Worm (Caenorhabditis elegans) whole organism, mixed stage, embryonic: Measurements from ENCODE around the gene str-174.

ENCODE experiments used
- ceh-83 ChIP-seq: fragments of 200-800 bp; sonication (Bioruptor generic); optimal IDR thresholded peaks from 2 replicates; lab custom pipeline; 2018; ENCODE audit warnings: mild to moderate bottlenecking, missing genetic modification characterization, missing compliant biosample characterization
- ces-1 ChIP-seq: fragments of 150-350 bp; optimal IDR thresholded peaks from 2 replicates; lab custom pipeline; 2014; ENCODE audit warnings: missing biosample characterization, missing genetic modification reagents, missing genetic modification characterization
- elt-1 ChIP-seq: sonication (generic microtip); optimal IDR thresholded peaks from 2 replicates; lab custom pipeline; 2017; ENCODE audit warnings: missing genetic modification characterization, mild to moderate bottlenecking, missing compliant biosample characterization, antibody characterized with exemption, moderate library complexity, borderline replicate concordance; ENCODE audit not compliant: insufficient read depth
- elt-3 ChIP-seq: fragments of 150-350 bp; optimal IDR thresholded peaks from 2 replicates; lab custom pipeline; 2014; ENCODE audit warnings: missing biosample characterization, missing genetic modification characterization
- lin-13 ChIP-seq: fragments of 150-350 bp; optimal IDR thresholded peaks from 2 replicates; lab custom pipeline; 2014; ENCODE audit warnings: missing biosample characterization, missing genetic modification characterization
- lsy-2 ChIP-seq: fragments of 150-350 bp; optimal IDR thresholded peaks from 2 replicates; lab custom pipeline; 2014; ENCODE audit warnings: missing biosample characterization, missing genetic modification characterization
- nhr-28 ChIP-seq: fragments of 150-350 bp; optimal IDR thresholded peaks from 2 replicates; lab custom pipeline; 2014; ENCODE audit warnings: missing biosample characterization, missing genetic modification characterization
- sptf-1 ChIP-seq: sonication (generic microtip); optimal IDR thresholded peaks from 2 replicates; lab custom pipeline; 2017; ENCODE audit warnings: mild to moderate bottlenecking, missing genetic modification characterization, moderate library complexity, missing compliant biosample characterization
- unc-62 ChIP-seq: fragments of 150-350 bp; optimal IDR thresholded peaks from 2 replicates; lab custom pipeline; 2014; ENCODE audit warnings: missing biosample characterization, missing genetic modification reagents, missing genetic modification characterization
- ztf-11 ChIP-seq: fragments of 150-350 bp; optimal IDR thresholded peaks from 2 replicates; lab custom pipeline; 2014; ENCODE audit warnings: missing biosample characterization, missing genetic modification characterization

DNA sequence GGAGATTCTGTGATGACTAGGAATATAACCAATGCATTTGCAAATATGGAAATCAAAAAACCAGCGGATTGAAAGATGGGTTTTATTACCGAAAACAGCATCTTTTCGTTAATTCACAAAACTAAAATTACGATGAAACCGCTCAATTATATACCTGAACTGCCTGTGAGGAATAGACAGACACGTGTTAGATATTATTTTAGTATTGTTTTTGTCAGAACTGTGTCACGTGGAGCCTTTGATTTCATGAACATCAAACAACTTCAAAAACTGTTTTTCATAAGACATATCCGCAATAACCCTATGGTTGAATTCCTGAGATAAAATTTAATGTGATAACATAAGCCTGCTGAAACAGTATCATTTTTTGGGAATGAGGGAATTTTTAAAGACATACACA lies 29.5 kb upstream of the str-174 start, which contains the start of gene str-161:
- TF ChIP-seq sptf-1 (tag; lab: Kevin White, UChicago) (no peak), elt-1 (tag; lab: Kevin White, UChicago) (no peak), lsy-2 (tag; lab: Kevin White, UChicago) (no peak), ces-1 (GFP tag; lab: Kevin White, UChicago) (no peak), ztf-11 (no peak), unc-62 (no peak), nhr-28 (no peak), elt-3 (tag; lab: Kevin White, UChicago) (no peak), ceh-83 (GFP tag; lab: Kevin White, UChicago) (no peak), lin-13 (tag; lab: Kevin White, UChicago) (no peak)
